Worm (Caenorhabditis elegans): Measurements from ENCODE around the gene T25F10.1.

Gene T25F10.1

ce11 chrV:6784853-6785492 is 16.7 kb downstream of the T25F10.1 start, which contains the start of the genes spn-4 and spe-39 (continued):
- TF ChIP-seq C17E4.6 (GFP tag; IDR thresholded peaks at IDR 0.05), result no peak
- TF ChIP-seq him-1 (tag; optimal IDR thresholded peaks at IDR 0.05), result no peak
- no peak for TF ChIP-seq ets-4 (GFP tag; optimal IDR thresholded peaks at IDR 0.05)
- TF ChIP-seq cebp-2 (GFP tag; IDR thresholded peaks at IDR 0.05), result no peak
- no peak for TF ChIP-seq mxl-1 (tag; optimal IDR thresholded peaks at IDR 0.05)
- no peak for TF ChIP-seq ceh-79 (tag; optimal IDR thresholded peaks at IDR 0.05)
- no peak for TF ChIP-seq mes-4 (tag; optimal IDR thresholded peaks at IDR 0.05)
- TF ChIP-seq ztf-18 (tag; optimal IDR thresholded peaks at IDR 0.05), result peak; percentile 17
- no peak for TF ChIP-seq bed-2 (GFP tag; IDR thresholded peaks at IDR 0.05)
- TF ChIP-seq mcd-1 (GFP tag; IDR thresholded peaks at IDR 0.05), result peak; percentile 72

ce11 chrV:6787906-6788430 is 19.7 kb downstream of the T25F10.1 start, which contains the start of gene ZC404.2:
Gene ZC404.2, plus strand, starts transcription at chrV:6787952.
- 0 out of 2 replicates have a peak, but pooled peaks have one; percentile 13 for TF ChIP-seq hmg-1.2 (GFP tag; IDR thresholded peaks at IDR 0.05)
- TF ChIP-seq snpc-1.1 (tag; optimal IDR thresholded peaks at IDR 0.05; ENCODE audit: insufficient read depth), result no peak
- no peak for TF ChIP-seq F57A8.1 (GFP tag; optimal IDR thresholded peaks at IDR 0.05)
- no peak for TF ChIP-seq Y67H2A.10 (GFP tag; conservative IDR thresholded peaks at IDR 0.05)
- no peak for TF ChIP-seq unc-130 (GFP tag; optimal IDR thresholded peaks at IDR 0.05)
- no peak for TF ChIP-seq Y79H2A.3 (GFP tag; conservative IDR thresholded peaks at IDR 0.05)
- TF ChIP-seq rpc-1 (optimal IDR thresholded peaks at IDR 0.05), result no peak
- TF ChIP-seq rpc-1 (tag; optimal IDR thresholded peaks at IDR 0.05), result no peak
- TF ChIP-seq unc-62 (GFP tag; optimal IDR thresholded peaks at IDR 0.05), result no peak
- 0 out of 2 replicates have a peak, but pooled peaks have one; percentile 14 for TF ChIP-seq ekl-4 (GFP tag; IDR thresholded peaks at IDR 0.05)
- no peak for TF ChIP-seq chd-7 (tag; optimal IDR thresholded peaks at IDR 0.05)
- TF ChIP-seq ceh-79 (tag; optimal IDR thresholded peaks at IDR 0.05), result no peak
- peak; percentile 36 for TF ChIP-seq F52B5.7 (tag; optimal IDR thresholded peaks at IDR 0.05)
- no peak for TF ChIP-seq dox-1 (GFP tag; IDR thresholded peaks at IDR 0.05)
- peak; percentile 34; the same call in 1 of the 2 replicates for TF ChIP-seq ceh-91 (GFP tag; IDR thresholded peaks at IDR 0.05)
- TF ChIP-seq rec-8 (tag; optimal IDR thresholded peaks at IDR 0.05), result no peak
- TF ChIP-seq lin-35 (GFP tag; optimal IDR thresholded peaks at IDR 0.05), result no peak
- no peak for TF ChIP-seq aptf-2 (GFP tag; conservative IDR thresholded peaks at IDR 0.05)
- 0 out of 2 replicates have a peak, but pooled peaks have one; percentile 51 for TF ChIP-seq Y53G8AR.9 (GFP tag; conservative IDR thresholded peaks at IDR 0.05)
- no peak for TF ChIP-seq tlf-1 (GFP tag; optimal IDR thresholded peaks at IDR 0.05)
- no peak for TF ChIP-seq bed-1 (GFP tag; IDR thresholded peaks at IDR 0.05)
- TF ChIP-seq mcd-1 (GFP tag; IDR thresholded peaks at IDR 0.05), result peak; percentile 30; the same call in 1 of the 2 replicates
- no peak for TF ChIP-seq B0261.1 (tag; optimal IDR thresholded peaks at IDR 0.05)
- no peak for TF ChIP-seq F23B12.7 (tag; optimal IDR thresholded peaks at IDR 0.05; ENCODE audit: insufficient read depth)
- no peak for TF ChIP-seq Y56A3A.18 (GFP tag; IDR thresholded peaks at IDR 0.05)
- no peak for TF ChIP-seq hlh-26 (GFP tag; conservative IDR thresholded peaks at IDR 0.05)
- TF ChIP-seq let-526 (GFP tag; IDR thresholded peaks at IDR 0.05), result no peak
- TF ChIP-seq fkh-3 (tag; optimal IDR thresholded peaks at IDR 0.05), result no peak
- TF ChIP-seq zim-3 (tag; optimal IDR thresholded peaks at IDR 0.05), result no peak
- TF ChIP-seq cebp-1 (GFP tag; IDR thresholded peaks at IDR 0.05), result no peak
- TF ChIP-seq cebp-1 (tag; optimal IDR thresholded peaks at IDR 0.05), result peak; percentile 10
- TF ChIP-seq F57C9.4 (tag; optimal IDR thresholded peaks at IDR 0.05), result no peak
- TF ChIP-seq madf-10 (tag; optimal IDR thresholded peaks at IDR 0.05), result no peak
- TF ChIP-seq ztf-28 (GFP tag; IDR thresholded peaks at IDR 0.05), result no peak
- no peak for TF ChIP-seq B0336.3 (GFP tag; IDR thresholded peaks at IDR 0.05)
- TF ChIP-seq C06A6.2 (GFP tag; conservative IDR thresholded peaks at IDR 0.05), result no peak
- TF ChIP-seq F37B4.10 (GFP tag; IDR thresholded peaks at IDR 0.05), result no peak
- TF ChIP-seq hrde-1 (tag; optimal IDR thresholded peaks at IDR 0.05; ENCODE audit: borderline replicate concordance), result no peak
- TF ChIP-seq T07F8.4 (tag; optimal IDR thresholded peaks at IDR 0.05), result no peak

Measured in whole organism, young adult.